Fruit fly (Drosophila melanogaster): ENCODE measurements around the gene CG9130.

DNA sequence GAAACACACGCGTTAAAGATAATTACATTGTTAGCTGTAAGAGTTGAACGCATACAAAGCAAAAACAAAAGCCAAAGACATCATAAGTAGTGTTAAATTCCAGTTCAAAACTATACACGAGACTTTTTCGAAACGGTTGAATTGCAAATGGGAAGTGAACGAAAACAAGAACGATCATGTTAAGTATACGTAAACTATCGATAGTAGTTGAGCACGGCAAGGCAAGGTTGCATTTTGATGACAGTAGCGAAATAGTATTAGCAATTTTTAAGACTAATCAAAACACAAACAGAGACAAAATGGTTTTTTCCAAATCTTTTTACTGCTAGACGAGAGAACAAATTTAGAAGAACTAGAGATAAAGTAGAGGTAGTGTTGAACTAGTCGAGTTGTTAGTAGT is 43.0 kb downstream of the CG9130 start:
- TF ChIP-seq CG8478 (optimal IDR thresholded peaks at IDR 0.05) (no peak), usp (GFP tag; optimal IDR thresholded peaks at IDR 0.05) (no peak), EcR (GFP tag; optimal IDR thresholded peaks at IDR 0.05) (no peak), pan (optimal IDR thresholded peaks at IDR 0.05) (no peak)
